Worm (Caenorhabditis elegans): ENCODE data around the gene srh-70.

Gene srh-70

ce11 chrII:12494556-12495131, 24.0 kb downstream of the srh-70 start, which contains the start of gene col-85 (continued):
- TF ChIP-seq K11D2.4 (GFP tag; IDR thresholded peaks at IDR 0.05) (peak; percentile 70), madf-6 (GFP tag; IDR thresholded peaks at IDR 0.05) (peak; percentile 72), dox-1 (GFP tag; IDR thresholded peaks at IDR 0.05) (peak; percentile 95), lag-1 (GFP tag; IDR thresholded peaks at IDR 0.05) (no peak), F39B2.1 (GFP tag; IDR thresholded peaks at IDR 0.05) (no peak), attf-3 (GFP tag; conservative IDR thresholded peaks at IDR 0.05) (peak; percentile 77), K12H6.12 (tag; optimal IDR thresholded peaks at IDR 0.05) (peak; percentile 23), somi-1 (GFP tag; optimal IDR thresholded peaks at IDR 0.05) (peak; percentile 79), B0019.2 (GFP tag; conservative IDR thresholded peaks at IDR 0.05) (peak; percentile 75), ztf-18 (tag; optimal IDR thresholded peaks at IDR 0.05) (peak; percentile 81), hmg-1.2 (GFP tag; IDR thresholded peaks at IDR 0.05) (peak; percentile 90), akir-1 (GFP tag; optimal IDR thresholded peaks at IDR 0.05) (no peak), B0261.1 (tag; optimal IDR thresholded peaks at IDR 0.05) (peak; percentile 99), ztf-6 (GFP tag; IDR thresholded peaks at IDR 0.05) (peak; percentile 81), ceh-79 (tag; optimal IDR thresholded peaks at IDR 0.05) (peak; percentile 23), F22D6.2 (tag; optimal IDR thresholded peaks at IDR 0.05) (peak; percentile 4), hmg-20 (GFP tag; IDR thresholded peaks at IDR 0.05) (peak; percentile 67), rec-8 (tag; optimal IDR thresholded peaks at IDR 0.05) (peak; percentile 76 to 91), F10E7.11 (tag; optimal IDR thresholded peaks at IDR 0.05) (peak; percentile 78), die-1 (tag; optimal IDR thresholded peaks at IDR 0.05) (peak; percentile 87), Y56A3A.18 (GFP tag; IDR thresholded peaks at IDR 0.05) (peak; percentile 56; the same call in 1 of the 2 replicates), T07F8.4 (tag; optimal IDR thresholded peaks at IDR 0.05) (peak; percentile 85), Y53F4B.3 (GFP tag; IDR thresholded peaks at IDR 0.05) (no peak; the same call in 1 of the 2 replicates), madf-10 (tag; optimal IDR thresholded peaks at IDR 0.05) (peak; percentile 84), fkh-3 (tag; optimal IDR thresholded peaks at IDR 0.05) (peak; percentile 87), ztf-25 (GFP tag; IDR thresholded peaks at IDR 0.05) (peak; percentile 93), nfyb-1 (GFP tag; IDR thresholded peaks at IDR 0.05) (peak; percentile 93), lin-40 (tag; optimal IDR thresholded peaks at IDR 0.05) (no peak), D2030.7 (GFP tag; IDR thresholded peaks at IDR 0.05) (peak; percentile 83), C17E4.6 (GFP tag; IDR thresholded peaks at IDR 0.05) (no peak), C06A6.2 (GFP tag; conservative IDR thresholded peaks at IDR 0.05) (0 out of 2 replicates have a peak, but pooled peaks have one; percentile 35), egl-18 (GFP tag; IDR thresholded peaks at IDR 0.05) (0 out of 2 replicates have a peak, but pooled peaks have one; percentile 50), lin-26 (GFP tag; IDR thresholded peaks at IDR 0.05) (peak; percentile 98), nhr-90 (tag; optimal IDR thresholded peaks at IDR 0.05) (peak; percentile 94), atf-7 (tag; optimal IDR thresholded peaks at IDR 0.05) (peak; percentile 67), rpc-1 (optimal IDR thresholded peaks at IDR 0.05) (peak; percentile 97), rpc-1 (tag; optimal IDR thresholded peaks at IDR 0.05) (peak; percentile 93), hsf-1 (GFP tag; IDR thresholded peaks at IDR 0.05) (peak; percentile 52; the same call in 1 of the 2 replicates), mel-28 (tag; optimal IDR thresholded peaks at IDR 0.05; ENCODE audit: borderline replicate concordance) (peak; percentile 3), Y67H2A.10 (GFP tag; conservative IDR thresholded peaks at IDR 0.05) (no peak), unc-130 (GFP tag; optimal IDR thresholded peaks at IDR 0.05) (peak; percentile 62), bed-2 (GFP tag; IDR thresholded peaks at IDR 0.05) (no peak), nhr-80 (tag; optimal IDR thresholded peaks at IDR 0.05) (peak; percentile 39), F52B5.7 (tag; optimal IDR thresholded peaks at IDR 0.05) (peak; percentile 63), attf-6 (GFP tag; IDR thresholded peaks at IDR 0.05) (peak; percentile 56; the same call in 1 of the 2 replicates), sdz-38 (tag; optimal IDR thresholded peaks at IDR 0.05) (no peak), F57C9.4 (tag; optimal IDR thresholded peaks at IDR 0.05) (no peak), F37B4.10 (GFP tag; IDR thresholded peaks at IDR 0.05) (0 out of 2 replicates have a peak, but pooled peaks have one; percentile 86), nhr-120 (GFP tag; IDR thresholded peaks at IDR 0.05) (0 out of 2 replicates have a peak, but pooled peaks have one; percentile 28)

Data from whole organism, young adult.